Fruit fly (Drosophila melanogaster): ENCODE measurements around the gene CG31816.

CG31816 gene

DNA sequence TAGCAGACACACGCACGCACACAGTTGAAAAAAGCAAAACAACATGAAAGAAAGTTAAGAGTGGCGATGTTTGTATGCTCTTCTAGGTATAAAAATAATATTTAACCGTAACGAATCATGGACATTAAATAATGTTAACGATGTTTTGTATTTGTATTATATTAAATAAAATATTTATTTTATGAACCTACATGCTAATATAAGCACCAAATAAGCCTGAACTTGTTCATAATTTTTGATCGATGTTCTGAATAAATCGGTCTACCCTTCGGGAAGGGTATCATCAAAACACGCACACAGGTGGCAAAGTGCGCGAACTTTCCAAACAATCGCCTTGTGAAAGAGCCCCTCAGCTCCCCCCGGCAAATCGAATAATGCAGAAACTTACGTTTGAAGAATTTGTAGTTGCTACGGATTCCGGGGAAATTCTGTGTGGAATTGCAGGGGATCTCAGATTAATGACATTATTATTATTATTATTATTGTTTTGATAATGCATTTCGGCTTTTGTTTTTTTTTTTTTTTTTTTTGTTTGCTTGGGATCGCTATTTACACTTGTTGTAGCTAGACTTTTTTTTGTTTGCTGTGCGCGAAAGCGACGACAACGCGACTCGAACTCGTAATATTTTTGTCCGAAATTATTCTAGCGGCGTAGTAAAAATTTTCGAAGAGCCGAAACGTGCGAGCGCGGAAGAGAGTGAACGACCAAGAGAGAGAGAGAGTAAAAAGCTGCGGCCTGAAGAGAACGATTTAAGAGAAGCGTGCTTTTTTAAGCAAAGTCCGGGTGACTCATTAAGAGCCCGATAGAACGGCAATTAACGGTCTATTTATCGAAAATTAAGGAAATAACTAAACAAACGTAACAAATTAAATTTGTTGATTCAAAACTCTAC, 22.5 kb upstream of the CG31816 start:
- TF ChIP-seq cnc (optimal IDR thresholded peaks at IDR 0.05) (no peak), CG7045 (GFP tag; optimal IDR thresholded peaks at IDR 0.05) (peak; percentile 5), CG11617 (GFP tag; optimal IDR thresholded peaks at IDR 0.05) (no peak), CG5204 (GFP tag; optimal IDR thresholded peaks at IDR 0.05) (peak; percentile 4), toe (GFP tag; optimal IDR thresholded peaks at IDR 0.05) (peak; percentile 23), cic (GFP tag; optimal IDR thresholded peaks at IDR 0.05) (peak; percentile 28), Crg-1 (GFP tag; optimal IDR thresholded peaks at IDR 0.05) (peak; percentile 48), Hr96 (GFP tag; optimal IDR thresholded peaks at IDR 0.05) (no peak), Clk (GFP tag; optimal IDR thresholded peaks at IDR 0.05) (no peak), CG12768 (GFP tag; optimal IDR thresholded peaks at IDR 0.05) (peak; percentile 10), kay (GFP tag; ENCODE audit: borderline replicate concordance) (peak; percentile 68), CG7101 (tag; optimal IDR thresholded peaks at IDR 0.05) (peak; percentile 9), bab1 (GFP tag; optimal IDR thresholded peaks at IDR 0.05) (no peak), CG14711 (tag; optimal IDR thresholded peaks at IDR 0.05) (peak; percentile 5), CG33017 (tag; optimal IDR thresholded peaks at IDR 0.05) (peak; percentile 3), Mnt (GFP tag; optimal IDR thresholded peaks at IDR 0.05) (peak; percentile 15), tj (GFP tag; optimal IDR thresholded peaks at IDR 0.05) (no peak)

DNA sequence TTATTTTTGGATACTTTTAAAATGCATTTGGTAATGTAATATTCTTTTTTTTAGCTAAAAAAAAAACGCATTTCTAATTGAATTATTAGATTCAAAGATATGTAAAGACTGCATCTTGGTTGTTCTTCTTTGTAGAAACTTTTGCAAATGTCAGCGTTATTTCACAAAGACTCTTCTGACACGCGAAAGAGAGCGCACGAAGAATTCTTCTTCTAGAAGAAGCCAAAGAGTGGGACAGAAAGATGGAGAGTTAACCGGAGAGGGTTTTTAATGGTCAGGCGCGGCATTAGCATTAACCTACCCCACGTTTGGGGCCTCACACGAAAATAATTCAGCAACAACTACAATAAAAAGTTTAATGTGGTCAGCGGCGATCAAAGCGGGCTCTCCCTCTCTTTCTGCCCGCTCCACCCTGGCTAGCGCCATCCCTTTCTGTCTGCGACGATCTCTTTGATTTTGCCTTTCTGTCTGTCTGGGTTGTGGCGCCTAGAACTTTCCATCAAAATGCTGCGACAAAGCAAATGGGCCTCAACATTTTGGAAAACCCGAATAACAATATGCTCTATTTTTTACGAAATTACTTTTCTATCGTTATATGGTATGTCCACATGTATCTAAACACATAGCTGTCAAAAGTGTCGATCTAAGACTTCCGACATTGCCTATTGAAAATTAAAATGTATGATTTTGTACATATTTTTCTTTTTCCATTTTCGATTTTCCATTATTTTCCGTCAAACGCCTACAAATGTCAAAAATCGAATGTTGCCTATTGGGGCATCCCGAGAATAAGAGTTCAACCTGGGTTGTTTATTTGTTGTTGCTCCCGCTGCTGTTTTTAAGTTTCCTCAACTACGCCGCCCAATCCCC, 21.6 kb upstream of the CG31816 start:
- TF ChIP-seq tj (GFP tag; optimal IDR thresholded peaks at IDR 0.05) (peak; percentile 80), pad (GFP tag; optimal IDR thresholded peaks at IDR 0.05) (peak; percentile 33), Clk (GFP tag; optimal IDR thresholded peaks at IDR 0.05) (no peak), toe (GFP tag; optimal IDR thresholded peaks at IDR 0.05) (no peak), CG1620 (GFP tag; optimal IDR thresholded peaks at IDR 0.05) (no peak), CG5204 (GFP tag; optimal IDR thresholded peaks at IDR 0.05) (no peak)

DNA sequence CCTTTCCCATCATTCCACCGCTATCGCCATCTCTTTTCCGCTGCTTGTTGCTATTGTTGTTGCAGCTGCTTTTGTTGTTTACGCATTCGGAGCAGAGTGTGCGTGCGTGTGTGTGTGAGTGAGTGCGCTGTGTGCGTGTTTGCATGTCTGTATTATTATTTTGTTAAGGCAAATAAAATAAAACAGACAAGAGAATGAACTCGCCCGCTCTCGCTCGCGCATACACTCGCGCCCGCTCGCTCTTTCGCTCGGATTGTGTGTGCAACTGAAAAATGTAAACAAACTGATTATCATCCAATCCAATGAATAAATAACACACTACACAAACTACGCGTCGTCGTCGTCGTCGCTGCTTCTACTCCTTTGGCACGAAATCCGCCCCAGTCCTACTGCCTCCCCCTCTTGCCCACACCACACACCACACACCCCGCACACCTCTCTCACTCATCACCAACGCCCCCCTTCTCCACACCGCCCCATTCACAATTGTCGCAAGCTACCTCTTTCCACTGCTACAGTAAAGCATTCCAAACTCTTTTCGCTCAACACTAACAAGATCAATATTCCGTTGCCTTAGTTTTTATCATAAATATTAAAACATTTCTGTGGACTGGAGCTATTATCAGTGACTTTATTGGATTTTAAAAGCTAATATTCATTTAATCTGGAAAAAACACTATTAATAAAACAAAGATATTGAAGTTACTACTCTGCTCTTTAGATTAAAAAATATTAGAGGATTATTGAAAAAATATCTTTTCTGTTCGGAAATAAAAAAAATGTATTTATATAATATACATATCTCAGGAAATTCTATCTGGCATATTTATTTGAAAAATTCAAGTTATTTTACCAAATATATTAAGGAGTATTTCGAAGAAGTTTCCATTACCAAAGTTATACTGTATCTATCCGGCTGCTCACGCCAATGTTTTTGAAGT, 20.7 kb upstream of the CG31816 start:
- TF ChIP-seq CG5204 (GFP tag; optimal IDR thresholded peaks at IDR 0.05), result peak; percentile 2
- TF ChIP-seq toe (GFP tag; optimal IDR thresholded peaks at IDR 0.05), result no peak
- TF ChIP-seq cnc (optimal IDR thresholded peaks at IDR 0.05), result no peak
- peak; percentile 98 for TF ChIP-seq cic (GFP tag; optimal IDR thresholded peaks at IDR 0.05)
- peak; percentile 83 for TF ChIP-seq CG12768 (GFP tag; optimal IDR thresholded peaks at IDR 0.05)
- TF ChIP-seq kay (GFP tag; ENCODE audit: borderline replicate concordance), result peak; percentile 96
- TF ChIP-seq pad (GFP tag; optimal IDR thresholded peaks at IDR 0.05), result peak; percentile 48
- TF ChIP-seq CG1620 (GFP tag; optimal IDR thresholded peaks at IDR 0.05), result peak; percentile 33
- TF ChIP-seq ovo (GFP tag; optimal IDR thresholded peaks at IDR 0.05), result peak; percentile 78
- no peak for TF ChIP-seq Hr96 (GFP tag; optimal IDR thresholded peaks at IDR 0.05)
- peak; percentile 51 for TF ChIP-seq CG33017 (tag; optimal IDR thresholded peaks at IDR 0.05)
- peak; percentile 57 for TF ChIP-seq CG11617 (GFP tag; optimal IDR thresholded peaks at IDR 0.05)
- TF ChIP-seq Clk (GFP tag; optimal IDR thresholded peaks at IDR 0.05), result peak; percentile 41
- TF ChIP-seq Mnt (GFP tag; optimal IDR thresholded peaks at IDR 0.05), result peak; percentile 64
- peak; percentile 73 for TF ChIP-seq CG7101 (tag; optimal IDR thresholded peaks at IDR 0.05)
- peak; percentile 15 for TF ChIP-seq CG14711 (tag; optimal IDR thresholded peaks at IDR 0.05)
- TF ChIP-seq tj (GFP tag; optimal IDR thresholded peaks at IDR 0.05), result no peak
- TF ChIP-seq Crg-1 (GFP tag; optimal IDR thresholded peaks at IDR 0.05), result peak; percentile 48

- TF ChIP-seq tj (GFP tag; optimal IDR thresholded peaks at IDR 0.05), result peak; percentile 80
- no peak for TF ChIP-seq Hr96 (GFP tag; optimal IDR thresholded peaks at IDR 0.05)
- TF ChIP-seq CG11617 (GFP tag; optimal IDR thresholded peaks at IDR 0.05), result no peak
- no peak for TF ChIP-seq Mnt (GFP tag; optimal IDR thresholded peaks at IDR 0.05)
- TF ChIP-seq CG14711 (tag; optimal IDR thresholded peaks at IDR 0.05), result peak; percentile 2
- TF ChIP-seq Clk (GFP tag; optimal IDR thresholded peaks at IDR 0.05), result no peak
- peak; percentile 68 for TF ChIP-seq cic (GFP tag; optimal IDR thresholded peaks at IDR 0.05)
- TF ChIP-seq ovo (GFP tag; optimal IDR thresholded peaks at IDR 0.05), result peak; percentile 0
- no peak for TF ChIP-seq bab1 (GFP tag; optimal IDR thresholded peaks at IDR 0.05)
These were observed 20.1 kb upstream of the CG31816 start for dm6 chr2L:16522286-16522646.

DNA sequence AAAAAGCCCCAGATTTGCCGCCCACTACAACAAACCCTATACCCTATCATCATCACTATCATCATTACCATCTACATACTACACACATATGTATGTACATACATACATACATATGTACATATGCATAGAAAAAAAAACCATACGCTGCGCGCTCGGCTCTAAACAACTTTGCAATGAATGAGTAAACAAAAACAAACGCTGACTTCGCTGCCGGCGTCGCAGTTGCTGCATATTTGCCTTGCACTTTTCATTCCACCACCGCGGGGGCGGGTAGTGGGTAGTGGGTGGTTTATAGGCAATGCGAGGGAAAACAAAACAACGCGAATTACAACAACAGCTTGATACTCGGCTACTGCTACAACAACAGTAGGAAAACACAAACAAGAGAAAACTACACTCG, 19.3 kb upstream of the CG31816 start:
- TF ChIP-seq ovo (GFP tag; optimal IDR thresholded peaks at IDR 0.05) (peak; percentile 77), CG7045 (GFP tag; optimal IDR thresholded peaks at IDR 0.05) (peak; percentile 59), cic (GFP tag; optimal IDR thresholded peaks at IDR 0.05) (peak; percentile 95), CG33017 (tag; optimal IDR thresholded peaks at IDR 0.05) (peak; percentile 23), toe (GFP tag; optimal IDR thresholded peaks at IDR 0.05) (peak; percentile 30), CG12768 (GFP tag; optimal IDR thresholded peaks at IDR 0.05) (peak; percentile 75), CG1620 (GFP tag; optimal IDR thresholded peaks at IDR 0.05) (peak; percentile 24), pad (GFP tag; optimal IDR thresholded peaks at IDR 0.05) (peak; percentile 42), tj (GFP tag; optimal IDR thresholded peaks at IDR 0.05) (peak; percentile 74), bab1 (GFP tag; optimal IDR thresholded peaks at IDR 0.05) (no peak), Mnt (GFP tag; optimal IDR thresholded peaks at IDR 0.05) (peak; percentile 42), CG11617 (GFP tag; optimal IDR thresholded peaks at IDR 0.05) (peak; percentile 6), cnc (optimal IDR thresholded peaks at IDR 0.05) (peak in 1 of 2 experiments; percentile 2), Clk (GFP tag; optimal IDR thresholded peaks at IDR 0.05) (peak; percentile 47), Hr96 (GFP tag; optimal IDR thresholded peaks at IDR 0.05) (no peak), CG5204 (GFP tag; optimal IDR thresholded peaks at IDR 0.05) (no peak), CG14711 (tag; optimal IDR thresholded peaks at IDR 0.05) (peak; percentile 22), CG7101 (tag; optimal IDR thresholded peaks at IDR 0.05) (peak; percentile 47), kay (GFP tag; ENCODE audit: borderline replicate concordance) (peak; percentile 87), Crg-1 (GFP tag; optimal IDR thresholded peaks at IDR 0.05) (no peak)
